Fruit fly (Drosophila melanogaster): Measurements from ENCODE around the gene CG31038.

The CG31038 gene

dm6 chr3R:29861432-29862249 lies 15.2 kb upstream of the CG31038 start, which contains the start of the genes CG15514 and RpS8:
TSS of gene CG15514 (minus strand) at chr3R:29861494.
TSS of gene RpS8 (plus strand) at chr3R:29861582.
- peak in 1 of 2 experiments; percentile 15 for TF ChIP-seq CTCF (optimal IDR thresholded peaks at IDR 0.05)
- no peak for TF ChIP-seq CG8478 (optimal IDR thresholded peaks at IDR 0.05)

- TF ChIP-seq CG8478 (optimal IDR thresholded peaks at IDR 0.05) (no peak), CTCF (optimal IDR thresholded peaks at IDR 0.05) (no peak)
Observed at dm6 chr3R:29862795-29863194, 14.1 kb upstream of the CG31038 start.

- TF ChIP-seq CG8478 (optimal IDR thresholded peaks at IDR 0.05) (no peak), CTCF (optimal IDR thresholded peaks at IDR 0.05) (no peak)
Observed at dm6 chr3R:29866706-29867105, 10.2 kb upstream of the CG31038 start.

- TF ChIP-seq CG8478 (optimal IDR thresholded peaks at IDR 0.05) = no peak
- no peak for TF ChIP-seq CTCF (optimal IDR thresholded peaks at IDR 0.05)
Observed at dm6 chr3R:29867470-29867869, 9.4 kb upstream of the CG31038 start.

dm6 chr3R:29867895-29868294 lies 9.0 kb upstream of the CG31038 start:
- TF ChIP-seq CG8478 (optimal IDR thresholded peaks at IDR 0.05) (no peak), CTCF (optimal IDR thresholded peaks at IDR 0.05) (no peak)

dm6 chr3R:29868676-29869349 lies 8.0 kb upstream of the CG31038 start, which contains the start of gene Zip99C:
TSS of gene Zip99C (minus strand) at chr3R:29868895.
- TF ChIP-seq CG8478 (optimal IDR thresholded peaks at IDR 0.05) = no peak
- TF ChIP-seq CTCF (optimal IDR thresholded peaks at IDR 0.05) = peak; percentile 22 to 47

dm6 chr3R:29869350-29869688 lies 7.5 kb upstream of the CG31038 start, which contains the start of gene CG34133:
TSS of gene CG34133 (plus strand) at chr3R:29869365.
- TF ChIP-seq CTCF (optimal IDR thresholded peaks at IDR 0.05) (no peak), CG8478 (optimal IDR thresholded peaks at IDR 0.05) (no peak)

- TF ChIP-seq CG8478 (optimal IDR thresholded peaks at IDR 0.05) = no peak
- TF ChIP-seq CTCF (optimal IDR thresholded peaks at IDR 0.05) = no peak
Observed at dm6 chr3R:29875830-29876229, 1.0 kb upstream of the CG31038 start.

- TF ChIP-seq CG8478 (optimal IDR thresholded peaks at IDR 0.05) (no peak), CTCF (optimal IDR thresholded peaks at IDR 0.05) (no peak)
Observed at dm6 chr3R:29876232-29876631, 627 bp upstream of the CG31038 start.

- TF ChIP-seq CTCF (optimal IDR thresholded peaks at IDR 0.05) = no peak
- TF ChIP-seq CG8478 (optimal IDR thresholded peaks at IDR 0.05) = no peak
Observed at dm6 chr3R:29880306-29880705, 3.4 kb downstream of the CG31038 start.

dm6 chr3R:29891183-29891582 lies 14.3 kb downstream of the CG31038 start:
- TF ChIP-seq CTCF (optimal IDR thresholded peaks at IDR 0.05) (no peak), CG8478 (optimal IDR thresholded peaks at IDR 0.05) (no peak)

- TF ChIP-seq CG8478 (optimal IDR thresholded peaks at IDR 0.05) (no peak), CTCF (optimal IDR thresholded peaks at IDR 0.05) (no peak)
Observed at dm6 chr3R:29893030-29893429, 16.2 kb downstream of the CG31038 start.

- no peak for TF ChIP-seq CTCF (optimal IDR thresholded peaks at IDR 0.05)
- TF ChIP-seq CG8478 (optimal IDR thresholded peaks at IDR 0.05) = no peak
Observed at dm6 chr3R:29894393-29894792, 17.5 kb downstream of the CG31038 start.

- TF ChIP-seq CTCF (optimal IDR thresholded peaks at IDR 0.05) (no peak), CG8478 (optimal IDR thresholded peaks at IDR 0.05) (no peak)
Observed at dm6 chr3R:29898588-29898987, 21.7 kb downstream of the CG31038 start.

- TF ChIP-seq CG8478 (optimal IDR thresholded peaks at IDR 0.05) = no peak
Observed at dm6 chr3R:29899635-29900034, 22.8 kb downstream of the CG31038 start.

dm6 chr3R:29903775-29904356 lies 27.0 kb downstream of the CG31038 start, which contains the start of gene CG15517:
TSS of gene CG15517 (minus strand) at chr3R:29903825.
- TF ChIP-seq CTCF (optimal IDR thresholded peaks at IDR 0.05) (peak; percentile 65 to 89), CG8478 (optimal IDR thresholded peaks at IDR 0.05) (no peak)
